Fruit fly (Drosophila melanogaster) ovary, adult (tissue): ENCODE data around the gene Syp.

ENCODE experiments used
- CG17801 ChIP-seq: fragments of 200-800 bp; optimal IDR thresholded peaks from 2 replicates; lab custom pipeline; 2019; ENCODE audit warnings: missing biosample characterization, mild to moderate bottlenecking, missing genetic modification characterization, moderate library complexity; ENCODE audit not compliant: partially characterized antibody

Gene Syp

dm6 chr3R:20791212-20791789 lies 34.8 kb downstream of the Syp start:
- no peak for TF ChIP-seq CG17801

DNA sequence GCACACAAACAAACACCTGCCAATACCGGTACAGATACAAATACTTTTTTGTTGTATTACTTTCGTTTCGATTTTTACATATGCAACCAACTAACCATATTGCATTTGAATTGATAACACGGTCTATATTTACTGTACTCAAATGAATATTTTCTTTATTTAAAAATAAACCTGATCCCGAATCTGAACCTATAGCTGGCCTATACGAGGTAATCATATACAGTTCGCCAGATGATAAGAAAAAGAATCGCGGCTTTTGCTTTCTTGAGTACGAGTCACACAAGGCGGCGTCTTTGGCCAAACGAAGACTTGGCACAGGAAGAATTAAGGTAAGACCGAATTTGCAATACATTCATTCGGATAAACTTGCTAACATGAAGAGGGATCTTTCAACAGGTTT lies 40.4 kb downstream of the Syp start:
- no peak for TF ChIP-seq CG17801

DNA sequence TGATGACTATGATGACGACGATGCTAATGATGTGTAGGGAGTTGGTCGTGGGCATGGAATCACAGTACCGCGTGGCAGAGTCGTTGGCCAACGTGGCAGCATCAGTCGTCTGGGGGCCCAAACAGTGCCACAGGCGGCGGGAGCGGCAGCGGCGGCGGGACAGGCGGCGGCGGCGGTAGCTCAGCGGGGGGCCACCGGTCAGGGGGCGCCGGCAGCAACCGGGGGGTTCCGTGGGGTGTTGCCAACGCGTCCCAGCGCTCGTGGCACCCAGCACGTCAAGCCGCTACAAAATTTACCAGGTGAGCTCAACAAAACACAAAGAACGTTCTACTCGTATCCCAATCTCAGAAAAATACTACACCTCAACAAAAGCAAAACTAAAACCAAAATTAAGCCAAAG lies 45.7 kb downstream of the Syp start:
- TF ChIP-seq CG17801 = no peak

- TF ChIP-seq CG17801 = no peak
Measured at dm6 chr3R:20816008-20816407, 59.5 kb downstream of the Syp start, which contains the start of gene Fancd2. Fancd2 (minus strand) TSS chr3R:20816190.

dm6 chr3R:20818237-20818636 lies 61.7 kb downstream of the Syp start:
- no peak for TF ChIP-seq CG17801

DNA sequence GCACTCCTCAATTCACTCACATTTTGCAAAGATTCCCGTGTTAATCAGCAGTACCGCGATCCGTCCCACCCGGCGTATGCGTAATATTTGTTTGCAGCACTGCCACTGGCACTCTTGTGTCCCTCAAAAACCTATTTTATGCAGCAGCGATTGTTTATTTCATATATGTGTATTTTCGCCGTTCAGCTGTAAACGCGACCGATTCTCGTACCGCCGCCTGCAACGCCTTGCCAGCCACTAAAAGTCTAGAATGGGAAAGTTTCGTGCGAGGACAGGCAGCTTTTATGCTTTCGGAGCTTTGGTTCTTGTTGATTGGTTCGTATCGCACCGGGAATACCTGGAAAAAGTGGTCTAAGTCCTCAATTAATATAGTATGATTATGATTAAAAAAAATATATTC lies 62.2 kb downstream of the Syp start, which contains the start of gene CG17270:
Gene CG17270 (minus strand): TSS at position 241 of the 400 bp plus-strand sequence.
- TF ChIP-seq CG17801 = no peak

- peak; percentile 18 for TF ChIP-seq CG17801
Measured at dm6 chr3R:20821815-20822375, 65.4 kb downstream of the Syp start, which contains the start of the genes CG17271 and RpS20. CG17271 (minus strand) TSS chr3R:20821848. RpS20 (plus strand) TSS chr3R:20822181.

- peak; percentile 24 for TF ChIP-seq CG17801
Measured at dm6 chr3R:20823704-20824454, 67.3 kb downstream of the Syp start, which contains the start of gene CG17272. CG17272 (minus strand) TSS chr3R:20824239.

DNA sequence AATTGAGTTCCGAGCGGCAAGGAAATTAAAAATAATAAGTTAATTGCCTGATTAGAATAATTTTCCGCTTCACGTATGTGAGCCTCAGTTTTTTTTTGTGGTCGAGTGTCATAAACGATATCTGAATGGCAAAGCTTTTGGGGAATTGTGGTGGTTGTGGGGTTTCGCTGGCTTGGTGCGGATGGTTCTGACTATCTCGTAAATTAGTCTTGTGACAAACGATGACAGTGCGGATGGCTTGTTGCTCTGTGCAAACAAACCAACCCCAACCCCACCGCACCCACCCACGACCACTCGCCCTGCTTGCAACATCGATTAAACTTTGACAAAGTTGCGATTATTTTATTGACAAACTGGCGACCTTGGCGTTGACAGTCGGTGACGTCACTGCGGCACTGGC lies 70.4 kb downstream of the Syp start:
- no peak for TF ChIP-seq CG17801

DNA sequence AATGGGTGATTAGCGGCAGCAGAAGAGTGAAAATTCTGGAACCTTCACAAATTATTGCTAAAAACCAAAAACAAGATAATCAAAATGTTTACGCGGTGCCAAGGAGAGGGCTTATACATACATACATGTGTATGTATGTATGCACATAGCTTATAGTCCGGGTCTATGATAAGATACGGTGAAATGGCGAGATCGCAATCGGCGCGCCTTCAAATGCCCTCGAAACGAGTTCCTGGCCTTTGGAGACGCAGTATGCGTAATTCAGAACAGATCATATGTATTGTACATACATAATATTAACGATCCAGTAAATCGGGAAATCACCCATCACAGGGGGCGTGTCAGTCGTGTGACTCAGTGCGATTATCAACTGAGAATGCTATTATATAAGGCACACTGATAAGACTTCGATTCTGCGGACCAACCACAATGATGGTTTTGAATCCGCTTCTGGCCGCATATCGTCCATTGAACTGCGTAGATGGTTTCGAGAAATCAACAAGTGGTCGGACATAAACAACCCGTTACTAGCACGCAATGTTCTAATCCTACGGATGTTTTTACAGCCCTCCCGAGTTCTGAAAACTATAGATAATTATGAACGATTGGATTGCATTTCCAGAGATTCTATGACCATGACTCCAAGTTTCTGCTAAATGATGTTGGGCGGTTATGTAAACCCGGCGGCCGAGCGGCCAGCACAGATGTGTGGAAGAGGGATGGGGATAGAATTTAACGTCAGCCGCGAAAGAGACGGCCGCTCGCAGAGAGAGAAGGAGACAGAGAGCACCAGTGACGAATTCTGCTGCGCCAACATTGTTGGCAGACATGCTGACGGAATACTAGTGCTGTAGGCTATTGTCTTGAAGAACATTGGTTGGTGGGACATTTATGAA lies 72.2 kb downstream of the Syp start:
- peak; percentile 7 for TF ChIP-seq CG17801

DNA sequence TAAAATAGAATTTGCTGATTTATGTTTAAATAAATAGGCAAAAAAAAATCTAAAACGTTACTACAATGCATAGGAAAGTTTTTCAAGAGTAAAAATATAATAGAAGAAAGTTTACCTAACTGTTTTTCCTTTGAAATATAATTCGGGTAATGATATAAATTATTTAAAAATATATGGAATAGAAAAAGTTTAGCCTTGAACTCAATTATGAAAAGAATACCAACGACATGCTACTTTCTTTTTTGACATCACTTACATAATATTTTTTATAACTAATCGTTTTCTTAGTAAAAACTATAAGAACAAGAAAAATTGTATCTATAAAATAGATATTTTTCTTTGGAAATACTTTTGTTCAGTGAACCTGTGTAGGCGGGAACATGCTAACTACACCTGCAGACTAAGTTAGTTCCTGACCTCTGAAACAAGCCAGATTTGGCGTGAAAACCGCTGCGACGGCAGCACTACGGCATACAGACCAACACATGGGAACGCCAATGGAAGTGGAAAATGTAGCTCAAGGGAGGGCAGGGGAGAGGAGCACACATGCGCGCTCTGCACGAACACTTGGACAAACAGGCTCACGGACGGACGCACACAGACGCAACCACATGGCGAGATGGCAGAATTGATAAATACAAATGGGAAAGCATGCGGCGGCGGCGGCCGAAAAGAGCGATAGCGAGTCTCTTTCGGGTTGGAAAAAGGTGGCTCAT lies 73.0 kb downstream of the Syp start:
- TF ChIP-seq CG17801 = no peak

DNA sequence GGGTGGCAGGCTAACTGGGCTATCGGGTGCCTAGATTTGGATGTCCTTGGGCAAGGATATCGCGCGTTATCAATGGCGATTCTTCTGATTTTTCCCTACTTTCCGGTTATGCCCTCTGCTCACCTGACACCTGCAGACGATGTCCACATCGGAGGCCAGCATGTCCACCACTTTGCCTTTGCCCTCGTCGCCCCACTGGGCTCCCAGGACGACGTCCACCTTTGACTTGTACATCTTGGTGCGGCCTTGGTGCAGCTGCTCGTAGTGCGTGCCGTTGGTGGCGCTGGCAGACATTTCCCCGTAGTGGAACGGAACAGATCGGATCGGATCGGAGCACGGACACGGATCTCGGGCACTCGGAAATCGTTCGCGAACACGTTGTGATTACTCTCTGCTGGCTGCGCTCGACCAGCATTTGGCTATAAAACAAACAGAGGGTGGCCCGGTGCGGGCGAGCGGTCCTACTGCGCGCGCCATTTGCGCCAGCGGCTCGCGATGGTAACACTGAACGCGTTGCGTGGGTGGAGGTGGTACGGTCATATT lies 73.7 kb downstream of the Syp start, which contains the start of gene Adss:
Gene Adss (minus strand): TSS at position 428 of the 543 bp plus-strand sequence.
- TF ChIP-seq CG17801 = peak; percentile 58

- TF ChIP-seq CG17801 = no peak
Measured at dm6 chr3R:20830963-20831362, 74.4 kb downstream of the Syp start, which contains the start of gene CG31223. CG31223 (plus strand) TSS chr3R:20831127.

- TF ChIP-seq CG17801 = peak; percentile 41
Measured at dm6 chr3R:20832689-20833524, 76.4 kb downstream of the Syp start, which contains the start of gene Synd. Synd (plus strand) TSS chr3R:20832799.
